Fruit fly (Drosophila melanogaster) whole organism: ENCODE measurements around the gene alph.

Experiments used
- CG8478 ChIP-seq: fragments of >200 bp; optimal IDR thresholded peaks from 2 replicates; lab custom pipeline; 2018; ENCODE audit warnings: inconsistent platforms
- EcR ChIP-seq, 2 experiments: fragments of >200 bp; optimal IDR thresholded peaks; 2 replicates each; lab custom pipeline; 2017; ENCODE audit warnings: missing biosample characterization in 2 of 2, missing genetic modification characterization in 2 of 2, missing genetic modification reagents in 2 of 2
- pan ChIP-seq: fragments of >200 bp; optimal IDR thresholded peaks from 2 replicates; lab custom pipeline; 2017
- psq ChIP-seq: fragments of >200 bp; optimal IDR thresholded peaks from 2 replicates; lab custom pipeline; 2017
- usp ChIP-seq: fragments of >200 bp; optimal IDR thresholded peaks from 2 replicates; lab custom pipeline; 2017; ENCODE audit warnings: missing biosample characterization, missing genetic modification characterization, mixed read lengths

- TF ChIP-seq pan (lab: Kevin White, UChicago), result no peak
- TF ChIP-seq usp (GFP tag; lab: Kevin White, UChicago), result no peak
- no peak for TF ChIP-seq CG8478 (lab: Kevin White, UChicago)
- TF ChIP-seq psq (lab: Kevin White, UChicago), result no peak
- TF ChIP-seq EcR (GFP tag; optimal IDR thresholded peaks at IDR 0.05; lab: Kevin White, UChicago), result no peak
Measured at dm6 chr3R:29562579-29562978, 29.1 kb upstream of the alph start.
